Worm (Caenorhabditis elegans) whole organism, dauer: ENCODE results near the gene M162.7.

Experiments used
- unc-62 ChIP-seq: sonication (generic microtip); optimal IDR thresholded peaks from 2 replicates; lab custom pipeline; 2017; ENCODE audit warnings: missing biosample characterization, missing genetic modification reagents, missing genetic modification characterization

Gene M162.7

DNA sequence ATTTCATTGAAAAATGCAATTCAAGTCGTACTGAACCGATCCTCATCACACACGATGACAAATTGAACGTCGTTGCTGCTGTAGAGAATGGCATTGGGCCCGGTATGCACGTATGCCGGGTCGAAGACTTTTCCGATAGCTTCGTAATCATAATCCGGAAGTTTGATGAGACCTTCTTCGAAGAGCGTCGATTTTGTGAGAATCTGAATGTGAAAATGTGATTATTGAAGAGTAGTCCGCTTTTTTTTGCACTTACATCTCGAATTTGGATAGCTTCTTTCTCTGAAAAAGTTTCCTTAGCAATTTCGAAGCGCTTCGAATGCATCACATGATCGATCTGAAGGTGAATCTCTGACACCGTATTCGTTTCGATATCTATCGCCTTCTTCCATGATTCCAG lies 17.6 kb downstream of the M162.7 start, which contains the start of gene fbxa-118:
fbxa-118 (minus strand) TSS at position 101 of the 400 bp plus-strand sequence.
- TF ChIP-seq unc-62 (GFP tag; lab: Kevin White, UChicago): no peak

DNA sequence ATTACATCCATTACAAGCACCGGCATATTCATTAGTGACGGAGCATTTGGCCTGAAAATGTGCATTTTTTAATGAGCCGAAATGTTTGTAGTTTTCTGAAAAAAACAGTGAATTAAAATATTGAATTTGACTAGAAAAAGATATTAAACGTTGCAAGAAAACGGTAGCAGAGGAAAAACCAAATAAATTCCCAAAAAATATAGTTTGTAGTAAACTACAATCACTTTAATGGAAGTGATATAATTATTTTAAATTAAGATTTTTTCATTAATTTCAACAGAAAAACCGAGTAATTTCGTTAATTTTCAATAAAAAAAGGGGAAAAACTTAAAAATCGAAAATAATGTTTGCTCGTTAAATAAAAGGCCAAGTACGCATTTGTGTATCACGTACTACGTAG lies 23.2 kb downstream of the M162.7 start, which contains the start of gene M162.15:
M162.15 (minus strand) TSS at position 101 of the 400 bp plus-strand sequence.
- no peak for TF ChIP-seq unc-62 (GFP tag; lab: Kevin White, UChicago)

ce11 chrV:19767719-19768118 lies 27.1 kb downstream of the M162.7 start:
- TF ChIP-seq unc-62 (GFP tag; lab: Kevin White, UChicago): no peak

- no peak for TF ChIP-seq unc-62 (GFP tag; lab: Kevin White, UChicago)
Observed at ce11 chrV:19760751-19761150, 34.1 kb downstream of the M162.7 start, which contains the start of gene M162.5. Gene M162.5, plus strand, starts transcription at chrV:19761051.

- TF ChIP-seq unc-62 (GFP tag; lab: Kevin White, UChicago): no peak
Observed at ce11 chrV:19759282-19759681, 35.5 kb downstream of the M162.7 start.

DNA sequence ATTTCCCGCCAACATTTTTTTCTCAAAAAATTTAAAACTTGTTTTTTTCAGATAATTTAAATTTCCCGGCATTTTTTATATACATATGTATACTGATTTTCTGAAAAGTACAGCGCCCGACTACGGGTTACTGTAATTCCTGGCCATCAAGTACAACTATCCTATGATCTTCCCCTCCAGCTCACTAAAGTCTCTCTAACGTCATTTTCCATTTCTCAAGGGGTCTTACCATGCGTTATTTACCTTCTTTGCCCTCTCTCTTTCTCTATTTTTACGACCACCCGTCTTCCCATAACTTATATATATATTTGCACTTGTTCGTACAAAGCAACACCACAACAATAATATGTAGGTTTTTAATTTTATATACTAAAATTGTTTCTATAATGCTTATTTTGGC lies 38.6 kb downstream of the M162.7 start, which contains the start of gene W04E12.9:
W04E12.9 (plus strand) TSS at position 301 of the 400 bp plus-strand sequence.
- no peak for TF ChIP-seq unc-62 (GFP tag; lab: Kevin White, UChicago)

DNA sequence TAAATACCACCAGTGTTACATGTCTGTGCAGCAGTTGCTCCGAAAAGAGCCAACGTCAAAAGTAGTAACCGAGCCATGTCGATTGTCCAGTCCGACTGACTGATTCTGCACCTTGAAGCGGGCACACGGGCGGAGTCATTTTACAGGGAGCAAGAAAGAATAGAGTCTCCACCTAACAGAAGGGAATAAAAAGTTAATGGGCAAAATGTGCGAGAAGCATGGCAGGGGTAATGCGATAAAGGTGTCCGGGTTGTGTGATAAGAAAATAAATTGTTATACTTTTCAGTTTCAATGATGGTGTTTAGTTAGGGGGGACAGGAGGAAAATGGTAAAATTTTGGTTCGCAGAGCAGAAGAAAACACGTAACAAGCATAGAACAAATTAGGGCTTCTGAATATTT lies 39.6 kb downstream of the M162.7 start, which contains the start of gene clec-50:
clec-50 (minus strand) TSS at position 109 of the 400 bp plus-strand sequence.
- no peak for TF ChIP-seq unc-62 (GFP tag; lab: Kevin White, UChicago)

DNA sequence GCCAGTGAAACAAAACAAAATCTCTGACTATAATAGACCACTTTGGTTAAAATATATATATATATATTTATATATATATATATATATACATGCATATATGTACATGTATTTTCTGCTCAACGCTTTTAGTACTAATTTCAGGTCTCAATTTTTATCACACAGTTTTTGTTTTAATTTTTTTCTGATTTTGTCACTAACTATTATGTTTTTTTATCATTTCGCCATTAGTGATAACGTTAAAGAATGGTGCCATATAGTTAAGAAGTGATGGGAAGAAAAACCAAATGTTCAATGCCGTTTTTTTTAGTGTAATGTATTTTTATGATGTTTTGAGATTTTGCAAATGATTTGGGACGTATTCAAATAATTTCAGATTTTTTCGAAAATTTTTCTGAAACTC lies 40.5 kb downstream of the M162.7 start:
- TF ChIP-seq unc-62 (GFP tag; lab: Kevin White, UChicago): no peak

DNA sequence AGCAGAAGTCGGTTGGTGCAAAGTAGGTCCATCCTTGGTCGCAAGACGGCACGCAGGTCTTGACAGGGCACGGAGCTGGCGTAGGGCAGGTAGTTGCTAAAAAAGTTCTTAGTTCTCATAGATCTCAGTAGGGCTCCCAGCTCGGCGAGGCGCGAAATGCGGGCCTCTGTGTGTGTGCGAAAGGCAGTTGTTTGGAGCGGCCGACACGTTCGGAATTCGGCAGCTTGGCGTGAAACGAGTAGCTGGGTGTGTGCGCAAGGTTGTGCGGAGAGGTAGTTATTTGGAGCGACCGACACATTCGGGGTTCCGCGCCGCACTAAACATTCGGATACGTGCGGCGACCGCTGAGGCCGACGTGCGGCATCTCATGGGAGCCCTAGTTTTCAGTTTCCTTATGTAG lies 42.0 kb downstream of the M162.7 start:
- no peak for TF ChIP-seq unc-62 (GFP tag; lab: Kevin White, UChicago)

- no peak for TF ChIP-seq unc-62 (GFP tag; lab: Kevin White, UChicago)
Observed at ce11 chrV:19751124-19751523, 43.7 kb downstream of the M162.7 start, which contains the start of gene clec-49. Gene clec-49, minus strand, starts transcription at chrV:19751226.

- no peak for TF ChIP-seq unc-62 (GFP tag; lab: Kevin White, UChicago)
Observed at ce11 chrV:19747144-19747543, 47.7 kb downstream of the M162.7 start.

DNA sequence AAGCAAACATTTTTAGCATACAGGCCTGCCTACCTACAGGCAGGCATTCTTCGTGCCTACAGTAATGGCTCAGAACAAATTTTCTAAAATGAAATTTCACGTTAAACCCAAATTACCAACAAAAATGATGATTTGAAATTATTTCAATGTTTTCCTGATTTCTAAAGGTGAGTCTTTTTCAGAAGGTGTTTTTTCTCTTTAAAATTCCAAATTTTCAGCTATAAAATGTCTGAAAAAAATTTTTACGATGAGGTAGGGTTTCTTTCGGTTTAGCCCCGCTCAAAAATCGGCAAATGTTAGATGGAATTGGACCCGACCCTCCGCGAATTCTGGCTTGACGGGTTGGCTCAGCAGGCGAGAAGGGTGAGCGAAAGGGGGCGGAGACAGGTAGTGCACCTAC lies 49.0 kb downstream of the M162.7 start, which contains the start of gene W04E12.5:
W04E12.5 (plus strand) TSS at position 301 of the 400 bp plus-strand sequence.
- no peak for TF ChIP-seq unc-62 (GFP tag; lab: Kevin White, UChicago)

- TF ChIP-seq unc-62 (GFP tag; lab: Kevin White, UChicago): no peak
Observed at ce11 chrV:19744210-19744609, 50.6 kb downstream of the M162.7 start.

DNA sequence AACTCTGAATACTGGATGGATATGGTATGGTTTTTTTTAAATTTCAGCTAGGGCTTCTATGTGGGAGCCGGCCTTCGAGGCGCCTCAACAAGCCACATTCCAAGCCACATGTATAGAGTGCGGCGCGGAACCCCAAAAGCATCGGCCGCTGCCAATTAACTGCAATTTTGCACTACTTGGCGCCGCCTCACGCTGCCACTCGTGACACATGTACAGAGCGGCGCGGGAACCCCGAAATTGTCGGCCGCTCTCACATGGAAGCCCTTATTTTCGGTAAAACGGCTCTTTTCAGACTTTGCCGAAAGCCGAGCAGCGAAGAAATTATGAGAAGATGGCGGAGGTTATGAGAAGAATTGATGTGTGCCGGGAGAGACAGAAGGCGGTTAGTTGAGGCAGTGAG lies 51.0 kb downstream of the M162.7 start:
- no peak for TF ChIP-seq unc-62 (GFP tag; lab: Kevin White, UChicago)

DNA sequence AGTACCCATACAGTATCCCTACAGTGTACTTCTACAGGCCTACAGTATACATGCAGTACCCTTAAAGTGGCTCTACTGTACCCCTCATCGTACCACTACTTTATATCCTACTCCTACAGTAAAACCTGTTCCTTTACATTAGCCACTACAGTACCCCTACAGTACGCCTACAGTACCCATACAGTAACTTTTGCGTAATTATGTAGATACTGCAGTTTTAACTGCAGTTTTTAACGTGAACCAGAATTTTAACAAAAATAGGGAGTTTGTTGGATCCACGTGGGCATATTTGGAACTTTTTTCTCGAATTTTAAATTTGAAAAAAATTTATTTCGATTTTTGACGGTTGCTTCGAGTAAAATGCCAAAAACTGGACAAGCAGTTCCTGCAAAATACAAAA lies 51.5 kb downstream of the M162.7 start, which contains the start of gene W04E12.4:
W04E12.4 (plus strand) TSS at position 301 of the 400 bp plus-strand sequence.
- no peak for TF ChIP-seq unc-62 (GFP tag; lab: Kevin White, UChicago)
